Worm (Caenorhabditis elegans): Measurements from ENCODE around the gene irld-28.

DNA sequence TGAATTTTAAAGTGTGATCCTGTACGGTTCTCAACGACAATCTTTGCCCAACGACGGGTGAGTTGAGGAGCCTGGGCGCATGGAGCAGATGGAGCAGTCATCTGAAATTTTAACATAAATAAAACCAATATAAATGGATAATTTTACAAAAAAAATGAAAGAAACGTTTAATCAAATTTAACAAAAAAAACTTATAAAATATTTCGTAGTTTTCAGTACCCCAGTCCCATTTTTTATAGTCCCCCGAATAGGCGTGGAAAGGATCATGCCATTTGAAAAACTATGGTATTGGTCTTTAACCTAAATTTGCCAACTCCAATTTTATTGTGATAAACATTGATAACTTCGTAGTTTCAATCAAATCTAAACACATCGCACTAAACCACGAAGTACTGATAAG is 11.0 kb downstream of the irld-28 start, which contains the start of gene pud-3:
- TF ChIP-seq him-1 (tag; optimal IDR thresholded peaks at IDR 0.05) (no peak), W03F9.2 (tag; optimal IDR thresholded peaks at IDR 0.05) (no peak), dao-5 (tag; optimal IDR thresholded peaks at IDR 0.05) (no peak)

Measured in whole organism, L4/young adult.